Fruit fly (Drosophila melanogaster): ENCODE data around the gene CG9686.

The CG9686 gene

dm6 chrX:9875948-9876853 lies 3.5 kb upstream of the CG9686 start, which contains the start of gene CG15247 (continued):
- TF ChIP-seq CG7745 (tag; optimal IDR thresholded peaks at IDR 0.05) (no peak), aop (GFP tag; IDR thresholded peaks at IDR 0.05) (peak; percentile 68; the same call in 1 of the 2 replicates), sob (GFP tag; IDR thresholded peaks at IDR 0.05) (peak; percentile 81), Neu2 (GFP tag; optimal IDR thresholded peaks at IDR 0.05; ENCODE audit: borderline replicate concordance) (no peak), CG10147 (GFP tag; optimal IDR thresholded peaks at IDR 0.05) (peak; percentile 59), oc (tag; optimal IDR thresholded peaks at IDR 0.05) (peak; percentile 6), CG2129 (GFP tag; IDR thresholded peaks at IDR 0.05; ENCODE audit: partially characterized antibody) (no peak), D19B (GFP tag; optimal IDR thresholded peaks at IDR 0.05) (peak; percentile 34), al (GFP tag; IDR thresholded peaks at IDR 0.05) (peak; percentile 84), gem (tag; optimal IDR thresholded peaks at IDR 0.05) (peak; percentile 87), BtbVII (GFP tag; optimal IDR thresholded peaks at IDR 0.05) (peak; percentile 0), twi (tag; optimal IDR thresholded peaks at IDR 0.05) (peak; percentile 15), CG8924 (tag; optimal IDR thresholded peaks at IDR 0.05) (peak; percentile 59), inv (GFP tag; IDR thresholded peaks at IDR 0.05; ENCODE audit: partially characterized antibody) (no peak), jigr1 (GFP tag; IDR thresholded peaks at IDR 0.05) (0 out of 3 replicates have a peak, but pooled peaks have one; percentile 45), pb (GFP tag; optimal IDR thresholded peaks at IDR 0.05) (no peak), Adf1 (GFP tag; IDR thresholded peaks at IDR 0.05) (no peak), h (optimal IDR thresholded peaks at IDR 0.05) (no peak), eyg (GFP tag; optimal IDR thresholded peaks at IDR 0.05) (peak; percentile 20), Rfx (GFP tag; IDR thresholded peaks at IDR 0.05) (peak; percentile 88), cas (GFP tag; IDR thresholded peaks at IDR 0.05) (peak; percentile 70)

- TF ChIP-seq croc (GFP tag; conservative IDR thresholded peaks at IDR 0.05): no peak
- TF ChIP-seq sd (tag; optimal IDR thresholded peaks at IDR 0.05): peak; percentile 22
- TF ChIP-seq CG7963 (GFP tag; IDR thresholded peaks at IDR 0.05; ENCODE audit: partially characterized antibody): no peak
- TF ChIP-seq CG6175 (GFP tag; IDR thresholded peaks at IDR 0.05): peak; percentile 80
- peak; percentile 1 for TF ChIP-seq Vsx1 (GFP tag; optimal IDR thresholded peaks at IDR 0.05)
- TF ChIP-seq Med (GFP tag): peak; percentile 40
- TF ChIP-seq CG12769 (tag; optimal IDR thresholded peaks at IDR 0.05): peak; percentile 92
- TF ChIP-seq CG6813 (GFP tag; optimal IDR thresholded peaks at IDR 0.05): no peak
- no peak for TF ChIP-seq CG7987 (GFP tag; optimal IDR thresholded peaks at IDR 0.05)
- TF ChIP-seq twi (tag; optimal IDR thresholded peaks at IDR 0.05): peak; percentile 29
- peak; percentile 2 for TF ChIP-seq sens (GFP tag)
- no peak for TF ChIP-seq Ada2b (GFP tag; IDR thresholded peaks at IDR 0.05)
- no peak for TF ChIP-seq eve (GFP tag; optimal IDR thresholded peaks at IDR 0.05)
- TF ChIP-seq gcm (GFP tag; optimal IDR thresholded peaks at IDR 0.05): no peak
- 0 out of 2 replicates have a peak, but pooled peaks have one; percentile 9 for TF ChIP-seq lmd (GFP tag; IDR thresholded peaks at IDR 0.05)
- TF ChIP-seq Myb (GFP tag; optimal IDR thresholded peaks at IDR 0.05): no peak
- no peak for TF ChIP-seq Meics (GFP tag; optimal IDR thresholded peaks at IDR 0.05)
- TF ChIP-seq CG3847 (GFP tag; IDR thresholded peaks at IDR 0.05): no peak
- peak; percentile 72 for TF ChIP-seq crol (GFP tag; IDR thresholded peaks at IDR 0.05)
- TF ChIP-seq CG14710 (tag; optimal IDR thresholded peaks at IDR 0.05): no peak
- peak; percentile 58; the same call in 1 of the 3 replicates for TF ChIP-seq sr (GFP tag; IDR thresholded peaks at IDR 0.05)
- no peak for TF ChIP-seq Taf1 (GFP tag; IDR thresholded peaks at IDR 0.05)
- no peak for TF ChIP-seq exex (tag; optimal IDR thresholded peaks at IDR 0.05)
Measured at dm6 chrX:9877240-9877639, 2.4 kb upstream of the CG9686 start.

All from whole organism, embryonic.